Fruit fly (Drosophila melanogaster) Kc167 (cell line): ENCODE measurements around the gene enc.

Source experiments
- Myc ChIP-seq: fragments of >200 bp; optimal IDR thresholded peaks from 2 replicates; lab custom pipeline; 2017; ENCODE audit warnings: missing external identifiers
- Sin3A ChIP-seq: fragments of >200 bp; optimal IDR thresholded peaks from 2 replicates; lab custom pipeline; 2018; ENCODE audit warnings: missing external identifiers
- h ChIP-seq: fragments of >200 bp; optimal IDR thresholded peaks from 3 replicates; lab custom pipeline; 2018; ENCODE audit warnings: missing external identifiers
- insv ChIP-seq: fragments of >200 bp; optimal IDR thresholded peaks from 3 replicates; lab custom pipeline; 2018; ENCODE audit warnings: missing external identifiers
- psq ChIP-seq: fragments of >200 bp; optimal IDR thresholded peaks from 2 replicates; lab custom pipeline; 2017; ENCODE audit warnings: missing external identifiers
- ttk ChIP-seq: sonication (Bioruptor generic); optimal IDR thresholded peaks from 2 replicates; lab custom pipeline; 2017; ENCODE audit warnings: missing external identifiers

- no peak for TF ChIP-seq insv (lab: Kevin White, UChicago)
- no peak for TF ChIP-seq h (lab: Kevin White, UChicago)
- no peak for TF ChIP-seq ttk (lab: Kevin White, UChicago)
- no peak for TF ChIP-seq psq (lab: Kevin White, UChicago)
- TF ChIP-seq Myc: no peak
- no peak for TF ChIP-seq Sin3A
Measured at dm6 chr3L:3784001-3784400, 34.5 kb upstream of the enc start.
